Worm (Caenorhabditis elegans) whole organism, young adult: Measurements from ENCODE around the gene cand-1.
A peak's percentile ranks its signal among the peaks of the same experiment; 100 is the strongest.

ENCODE experiments used
- C06A6.2 ChIP-seq: fragments of 200-800 bp; sonication (Bioruptor generic); conservative IDR thresholded peaks from 2 replicates; pipeline ENCODE4 v1.3.6; 2022; ENCODE audit warnings: missing genetic modification characterization, missing compliant biosample characterization
- F33H1.4 ChIP-seq: fragments of 200-800 bp; sonication (Bioruptor generic); IDR thresholded peaks from 2 replicates; pipeline ENCODE4 v1.3.6; 2022; ENCODE audit warnings: missing genetic modification reagents, missing genetic modification characterization, missing compliant biosample characterization
- T07F8.4 ChIP-seq: sonication (generic microtip); optimal IDR thresholded peaks from 2 replicates; lab custom pipeline; 2016; ENCODE audit warnings: mild to moderate bottlenecking, missing genetic modification characterization, moderate library complexity, missing compliant biosample characterization
- Y53G8AR.9 ChIP-seq: fragments of 200-800 bp; sonication (Bioruptor generic); conservative IDR thresholded peaks from 2 replicates; pipeline ENCODE4 v1.3.6; 2022; ENCODE audit warnings: missing genetic modification reagents, missing genetic modification characterization, missing compliant biosample characterization
- Y56A3A.18 ChIP-seq: fragments of 200-800 bp; sonication (Bioruptor generic); IDR thresholded peaks from 2 replicates; pipeline ENCODE4 v1.3.6; 2022; ENCODE audit warnings: missing genetic modification reagents, missing genetic modification characterization, missing compliant biosample characterization
- Y79H2A.3 ChIP-seq: fragments of 200-800 bp; sonication (Bioruptor generic); conservative IDR thresholded peaks from 2 replicates; pipeline ENCODE4 v1.3.6; 2022; ENCODE audit warnings: missing genetic modification reagents, missing genetic modification characterization, missing compliant biosample characterization
- Y95B8A.8 ChIP-seq: fragments of 200-800 bp; sonication (Bioruptor generic); IDR thresholded peaks from 2 replicates; pipeline ENCODE4 v1.3.6; 2022; ENCODE audit warnings: missing genetic modification reagents, missing genetic modification characterization, missing compliant biosample characterization
- ama-1 ChIP-seq, 3 experiments: fragments of 150-350 bp in 1 of 3; sonication (generic microtip) in 2 of 3; optimal IDR thresholded peaks; 2 replicates each; lab custom pipeline; 2014 to 2018; ENCODE audit warnings: missing biosample characterization in 2 of 3, missing genetic modification characterization in 2 of 3, missing genetic modification reagents in 2 of 3
- attf-3 ChIP-seq: fragments of 200-800 bp; sonication (Bioruptor generic); conservative IDR thresholded peaks from 2 replicates; pipeline ENCODE4 v1.3.6; 2022; ENCODE audit warnings: missing genetic modification reagents, missing genetic modification characterization, missing compliant biosample characterization
- attf-5 ChIP-seq: fragments of 200-800 bp; sonication (Bioruptor generic); optimal IDR thresholded peaks from 2 replicates; lab custom pipeline; 2018; ENCODE audit warnings: mild to moderate bottlenecking, missing genetic modification characterization, missing compliant biosample characterization
- ccch-3 ChIP-seq: fragments of 200-800 bp; sonication (Bioruptor generic); optimal IDR thresholded peaks from 2 replicates; lab custom pipeline; 2018; ENCODE audit warnings: mild to moderate bottlenecking, missing genetic modification characterization, missing compliant biosample characterization
- cebp-1 ChIP-seq, 2 experiments: fragments of 200-800 bp in 1 of 2; sonication (Bioruptor generic) in 1 of 2; sonication (generic microtip) in 1 of 2; IDR thresholded peaks in 1 of 2; optimal IDR thresholded peaks in 1 of 2; 2 replicates each; pipeline versions ENCODE4 v1.3.6 to Lab custom; 2017 to 2022; ENCODE audit warnings: missing compliant biosample characterization in 2 of 2, missing genetic modification characterization in 2 of 2, mild to moderate bottlenecking in 1 of 2, missing genetic modification reagents in 1 of 2, moderate library complexity in 1 of 2
- ceh-58 ChIP-seq: fragments of 200-800 bp; sonication (Bioruptor generic); IDR thresholded peaks from 2 replicates; pipeline ENCODE4 v1.3.6; 2022; ENCODE audit warnings: missing genetic modification characterization, missing compliant biosample characterization
- die-1 ChIP-seq: sonication (generic microtip); optimal IDR thresholded peaks from 2 replicates; lab custom pipeline; 2016; ENCODE audit warnings: missing genotype, mild to moderate bottlenecking, missing genetic modification characterization, missing compliant biosample characterization
- dox-1 ChIP-seq: fragments of 200-800 bp; sonication (Bioruptor generic); IDR thresholded peaks from 2 replicates; pipeline ENCODE4 v1.3.6; 2022; ENCODE audit warnings: missing genetic modification reagents, missing genetic modification characterization, missing compliant biosample characterization
- dpl-1 ChIP-seq: fragments of 150-350 bp; optimal IDR thresholded peaks from 2 replicates; lab custom pipeline; 2014; ENCODE audit warnings: missing biosample characterization, missing genetic modification reagents, missing genetic modification characterization
- egl-18 ChIP-seq: fragments of 200-800 bp; sonication (Bioruptor generic); IDR thresholded peaks from 2 replicates; pipeline ENCODE4 v1.3.6; 2022; ENCODE audit warnings: missing genetic modification reagents, missing genetic modification characterization, missing compliant biosample characterization
- ets-4 ChIP-seq: fragments of 200-800 bp; sonication (Bioruptor generic); optimal IDR thresholded peaks from 2 replicates; lab custom pipeline; 2018; ENCODE audit warnings: mild to moderate bottlenecking, missing genetic modification characterization, missing compliant biosample characterization
- fkh-3 ChIP-seq: sonication (generic microtip); optimal IDR thresholded peaks from 2 replicates; lab custom pipeline; 2016; ENCODE audit warnings: mild to moderate bottlenecking, missing genetic modification characterization, missing compliant biosample characterization
- gei-17 ChIP-seq: fragments of 200-800 bp; sonication (Bioruptor generic); optimal IDR thresholded peaks from 2 replicates; lab custom pipeline; 2018; ENCODE audit warnings: mild to moderate bottlenecking, missing genetic modification characterization, missing compliant biosample characterization
- hlh-12 ChIP-seq: sonication (generic microtip); optimal IDR thresholded peaks from 2 replicates; lab custom pipeline; 2016; ENCODE audit warnings: missing genetic modification characterization, missing compliant biosample characterization
- hmg-1.2 ChIP-seq: fragments of 200-800 bp; sonication (Bioruptor generic); IDR thresholded peaks from 2 replicates; pipeline ENCODE4 v1.3.6; 2022; ENCODE audit warnings: missing genetic modification reagents, missing genetic modification characterization, missing compliant biosample characterization
- hmg-20 ChIP-seq: fragments of 200-800 bp; sonication (Bioruptor generic); IDR thresholded peaks from 2 replicates; pipeline ENCODE4 v1.3.6; 2022; ENCODE audit warnings: missing genetic modification reagents, missing genetic modification characterization, missing compliant biosample characterization
- hrde-1 ChIP-seq: sonication (generic microtip); optimal IDR thresholded peaks from 2 replicates; lab custom pipeline; 2016; ENCODE audit warnings: missing genetic modification characterization, mild to moderate bottlenecking, missing compliant biosample characterization, moderate library complexity, missing genotype, missing genetic modification reagents, borderline replicate concordance
- hsf-1 ChIP-seq: fragments of 200-800 bp; sonication (Bioruptor generic); IDR thresholded peaks from 2 replicates; pipeline ENCODE4 v1.3.6; 2022; ENCODE audit warnings: missing genetic modification reagents, missing genetic modification characterization, missing compliant biosample characterization
- lag-1 ChIP-seq: fragments of 200-800 bp; sonication (Bioruptor generic); IDR thresholded peaks from 2 replicates; pipeline ENCODE4 v1.3.6; 2022; ENCODE audit warnings: missing genetic modification reagents, missing genetic modification characterization, missing compliant biosample characterization
- let-607 ChIP-seq, 2 experiments: fragments of 200-800 bp in 1 of 2; sonication (Bioruptor generic) in 1 of 2; sonication (generic microtip) in 1 of 2; optimal IDR thresholded peaks; 2 replicates each; lab custom pipeline; 2016 to 2018; ENCODE audit warnings: mild to moderate bottlenecking in 2 of 2, missing compliant biosample characterization in 2 of 2, missing genetic modification characterization in 2 of 2, moderate library complexity in 2 of 2, missing genotype in 1 of 2
- madf-6 ChIP-seq: fragments of 200-800 bp; sonication (Bioruptor generic); IDR thresholded peaks from 2 replicates; pipeline ENCODE4 v1.3.6; 2022; ENCODE audit warnings: missing genetic modification reagents, missing genetic modification characterization, missing compliant biosample characterization
- mel-28 ChIP-seq: sonication (generic microtip); optimal IDR thresholded peaks from 2 replicates; lab custom pipeline; 2016; ENCODE audit warnings: borderline replicate concordance, mild to moderate bottlenecking, missing genetic modification characterization, missing compliant biosample characterization
- mes-4 ChIP-seq: sonication (generic microtip); optimal IDR thresholded peaks from 2 replicates; lab custom pipeline; 2016; ENCODE audit warnings: missing genotype, missing genetic modification characterization, missing compliant biosample characterization
- nfya-1 ChIP-seq: sonication (generic microtip); optimal IDR thresholded peaks from 2 replicates; lab custom pipeline; 2017; ENCODE audit warnings: antibody characterized with exemption, missing compliant biosample characterization, missing genetic modification characterization, borderline replicate concordance; ENCODE audit not compliant: insufficient read depth
- nfyb-1 ChIP-seq: fragments of 200-800 bp; sonication (Bioruptor generic); IDR thresholded peaks from 2 replicates; pipeline ENCODE4 v1.3.6; 2022; ENCODE audit warnings: missing genetic modification reagents, missing genetic modification characterization, missing compliant biosample characterization
- nhr-120 ChIP-seq: fragments of 200-800 bp; sonication (Bioruptor generic); IDR thresholded peaks from 2 replicates; pipeline ENCODE4 v1.3.6; 2022; ENCODE audit warnings: missing genetic modification characterization, missing compliant biosample characterization
- nhr-90 ChIP-seq: sonication (generic microtip); optimal IDR thresholded peaks from 2 replicates; lab custom pipeline; 2016; ENCODE audit warnings: missing genotype, mild to moderate bottlenecking, missing genetic modification characterization, missing compliant biosample characterization
- pbrm-1 ChIP-seq: fragments of 200-800 bp; sonication (Bioruptor generic); IDR thresholded peaks from 2 replicates; pipeline ENCODE4 v1.3.6; 2022; ENCODE audit warnings: missing genetic modification reagents, missing genetic modification characterization, missing compliant biosample characterization
- snpc-4 ChIP-seq, 5 experiments: fragments of 150-350 bp in 1 of 5; sonication (generic microtip) in 4 of 5; optimal IDR thresholded peaks; 2 replicates each; lab custom pipeline; 2014 to 2018; ENCODE audit warnings: missing genetic modification characterization in 5 of 5, missing biosample characterization in 3 of 5, antibody characterized with exemption in 2 of 5, mild to moderate bottlenecking in 2 of 5, missing compliant biosample characterization in 2 of 5, missing genotype in 2 of 5, moderate library complexity in 2 of 5, missing genetic modification reagents in 1 of 5
- zfh-2 ChIP-seq: fragments of 200-800 bp; sonication (Bioruptor generic); conservative IDR thresholded peaks from 2 replicates; pipeline ENCODE4 v1.3.6; 2022; ENCODE audit warnings: missing genetic modification reagents, missing genetic modification characterization, missing compliant biosample characterization
- zim-3 ChIP-seq: sonication (generic microtip); optimal IDR thresholded peaks from 2 replicates; lab custom pipeline; 2017; ENCODE audit warnings: mild to moderate bottlenecking, missing genetic modification characterization, moderate library complexity, missing compliant biosample characterization
- ztf-22 ChIP-seq: fragments of 200-800 bp; sonication (Bioruptor generic); optimal IDR thresholded peaks from 2 replicates; lab custom pipeline; 2018; ENCODE audit warnings: mild to moderate bottlenecking, missing genetic modification characterization, moderate library complexity, missing compliant biosample characterization

The cand-1 gene

ce11 chrV:16808168-16808567, 5.5 kb downstream of the cand-1 start:
- TF ChIP-seq mel-28 (tag; lab: Kevin White, UChicago) (no peak), fkh-3 (tag; lab: Kevin White, UChicago) (no peak), nfyb-1 (peak; percentile 71; the same call in 1 of the 2 replicates)
- TF ChIP-seq, all 124 proteins: peak for 1

DNA sequence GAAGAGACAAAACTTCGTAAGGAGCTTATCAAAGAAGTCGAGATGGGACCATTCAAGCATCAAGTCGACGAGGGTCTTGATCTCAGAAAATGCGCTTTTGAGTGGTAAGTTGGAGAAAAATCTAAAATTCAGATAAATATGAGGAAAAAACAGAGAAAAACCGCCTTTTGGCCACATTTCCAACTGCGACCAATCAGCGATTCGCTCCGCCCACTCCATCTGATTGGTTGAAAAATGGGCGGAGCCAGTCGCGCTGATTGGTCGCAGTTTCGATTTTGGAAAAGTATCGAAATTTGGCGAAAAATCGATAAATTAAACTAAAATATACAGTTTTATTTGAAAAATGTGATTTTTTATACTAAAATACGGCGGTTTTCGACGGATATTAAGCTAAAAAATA, 9.2 kb downstream of the cand-1 start:
- no peak for TF ChIP-seq snpc-4 (GFP tag; optimal IDR thresholded peaks at IDR 0.05; lab: Kevin White, UChicago)
- TF ChIP-seq snpc-4 (tag; optimal IDR thresholded peaks at IDR 0.05; lab: Kevin White, UChicago) = no peak
- TF ChIP-seq gei-17 = no peak
- TF ChIP-seq dpl-1 (GFP tag; lab: Kevin White, UChicago) = no peak

DNA sequence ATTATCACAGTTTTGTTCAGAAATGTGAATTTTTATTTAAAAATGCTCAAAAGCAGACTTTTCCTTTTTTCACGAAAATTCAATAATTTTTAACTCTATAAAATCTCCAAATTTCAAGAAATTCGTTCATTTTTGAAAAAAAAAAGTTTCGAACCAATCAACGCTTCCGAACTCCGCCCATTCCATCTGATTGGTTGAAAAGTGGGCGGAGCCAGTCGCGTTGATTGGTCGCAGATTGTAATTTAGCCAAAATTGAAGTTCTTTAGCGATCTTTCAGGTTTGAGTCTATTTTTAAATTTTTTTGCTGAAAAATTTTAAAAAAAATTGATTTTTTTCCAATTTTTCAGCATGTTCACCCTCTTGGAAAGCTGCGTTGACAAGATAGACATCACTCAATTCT, 9.7 kb downstream of the cand-1 start:
- no peak for TF ChIP-seq cebp-1 (GFP tag; IDR thresholded peaks at IDR 0.05; lab: Robert Waterston, UW)
- no peak for TF ChIP-seq cebp-1 (tag; optimal IDR thresholded peaks at IDR 0.05; lab: Kevin White, UChicago)
- peak; percentile 46; the same call in 1 of the 2 replicates for TF ChIP-seq nfyb-1
- no peak for TF ChIP-seq F33H1.4
- TF ChIP-seq lag-1 (GFP tag; lab: Robert Waterston, UW) = no peak

ce11 chrV:16814541-16815207, 12.0 kb downstream of the cand-1 start:
- TF ChIP-seq nfyb-1 (no peak), C06A6.2 (GFP tag; lab: Robert Waterston, UW) (no peak), egl-18 (GFP tag; lab: Robert Waterston, UW) (no peak), Y53G8AR.9 (no peak), F33H1.4 (no peak), nfya-1 (tag; lab: Kevin White, UChicago) (no peak), zfh-2 (no peak), ama-1 (optimal IDR thresholded peaks at IDR 0.05; lab: Kevin White, UChicago) (no peak), ama-1 (GFP tag; optimal IDR thresholded peaks at IDR 0.05; lab: Kevin White, UChicago) (peak in 1 of 2 experiments; percentile 40), zim-3 (tag; lab: Kevin White, UChicago) (no peak), let-607 (tag; optimal IDR thresholded peaks at IDR 0.05; lab: Kevin White, UChicago) (no peak), attf-3 (GFP tag; lab: Robert Waterston, UW) (no peak), hsf-1 (GFP tag; lab: Robert Waterston, UW) (no peak), die-1 (no peak), ets-4 (GFP tag; lab: Kevin White, UChicago) (no peak), mes-4 (tag; lab: Kevin White, UChicago) (no peak), hrde-1 (tag; lab: Kevin White, UChicago) (peak; percentile 18), attf-5 (no peak), Y95B8A.8 (0 out of 2 replicates have a peak, but pooled peaks have one; percentile 34), ceh-58 (no peak), hlh-12 (tag; lab: Kevin White, UChicago) (no peak), hmg-1.2 (GFP tag; lab: Robert Waterston, UW) (peak; percentile 90), dox-1 (no peak), gei-17 (no peak), Y79H2A.3 (GFP tag; lab: Robert Waterston, UW) (no peak), hmg-20 (GFP tag; lab: Robert Waterston, UW) (no peak), snpc-4 (GFP tag; optimal IDR thresholded peaks at IDR 0.05; lab: Kevin White, UChicago) (no peak), snpc-4 (tag; optimal IDR thresholded peaks at IDR 0.05; lab: Kevin White, UChicago) (no peak), ztf-22 (GFP tag; lab: Kevin White, UChicago) (no peak), nhr-120 (GFP tag; lab: Robert Waterston, UW) (no peak), Y56A3A.18 (GFP tag; lab: Robert Waterston, UW) (no peak), pbrm-1 (GFP tag; lab: Robert Waterston, UW) (no peak), T07F8.4 (no peak), nhr-90 (tag; lab: Kevin White, UChicago) (no peak), madf-6 (GFP tag; lab: Robert Waterston, UW) (peak; percentile 6; the same call in 1 of the 2 replicates), ccch-3 (no peak)
